Worm (Caenorhabditis elegans) whole organism, L2 larva: ENCODE measurements around the gene K10B2.4.

ENCODE experiments used
- R02D3.7 ChIP-seq: fragments of 150-350 bp; optimal IDR thresholded peaks from 2 replicates; lab custom pipeline; 2014; ENCODE audit warnings: missing biosample characterization, missing genetic modification characterization
- aly-2 ChIP-seq: fragments of 150-350 bp; optimal IDR thresholded peaks from 2 replicates; lab custom pipeline; 2014; ENCODE audit warnings: missing biosample characterization, missing genetic modification characterization
- ceh-82 ChIP-seq: fragments of 150-350 bp; optimal IDR thresholded peaks from 2 replicates; lab custom pipeline; 2014; ENCODE audit warnings: missing biosample characterization, missing genetic modification characterization
- lin-13 ChIP-seq: fragments of 150-350 bp; optimal IDR thresholded peaks from 2 replicates; lab custom pipeline; 2014; ENCODE audit warnings: missing biosample characterization, missing genetic modification reagents, missing genetic modification characterization
- lin-39 ChIP-seq: fragments of 150-350 bp; optimal IDR thresholded peaks from 2 replicates; lab custom pipeline; 2014; ENCODE audit warnings: missing biosample characterization, missing genetic modification reagents, missing genetic modification characterization
- mdl-1 ChIP-seq, 2 experiments: fragments of 150-350 bp in 1 of 2; sonication (generic microtip) in 1 of 2; optimal IDR thresholded peaks; 2 replicates each; lab custom pipeline; 2017; ENCODE audit warnings: missing biosample characterization in 2 of 2, missing genetic modification characterization in 2 of 2
- unc-55 ChIP-seq: fragments of 150-350 bp; sonication (generic microtip); optimal IDR thresholded peaks from 3 replicates; lab custom pipeline; 2014; ENCODE audit warnings: missing biosample characterization, missing genetic modification reagents, missing genetic modification characterization
- unc-62 ChIP-seq: fragments of 150-350 bp; optimal IDR thresholded peaks from 2 replicates; lab custom pipeline; 2014; ENCODE audit warnings: missing biosample characterization, missing genetic modification reagents, missing genetic modification characterization
- zag-1 ChIP-seq: fragments of 150-350 bp; optimal IDR thresholded peaks from 2 replicates; lab custom pipeline; 2014; ENCODE audit warnings: missing biosample characterization, missing genetic modification characterization

DNA sequence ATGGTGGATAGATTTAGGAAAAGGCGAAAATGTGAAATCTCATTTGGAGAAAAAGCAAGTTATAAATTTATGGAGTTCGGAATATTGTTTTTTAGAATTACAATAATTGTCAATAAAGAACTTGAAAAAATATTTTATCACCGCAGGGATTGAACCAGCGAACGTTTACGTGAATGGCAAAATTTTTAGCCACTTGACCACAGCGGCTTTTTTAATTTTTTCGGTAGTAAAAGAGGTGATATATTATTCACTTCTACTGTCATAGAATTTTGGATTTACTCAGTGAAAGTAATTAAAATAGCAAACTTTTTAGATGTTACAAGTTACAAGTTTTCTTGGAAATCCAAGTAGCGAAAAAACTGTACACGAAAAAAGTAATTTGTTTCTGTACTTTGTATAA lies 2.5 kb downstream of the K10B2.4 start:
- TF ChIP-seq zag-1 (tag; lab: Kevin White, UChicago): no peak
- TF ChIP-seq unc-55 (GFP tag; lab: Kevin White, UChicago): no peak
- no peak for TF ChIP-seq R02D3.7 (tag; lab: Kevin White, UChicago)
- TF ChIP-seq mdl-1 (tag; optimal IDR thresholded peaks at IDR 0.05; lab: Kevin White, UChicago): no peak
- TF ChIP-seq lin-13 (GFP tag; lab: Kevin White, UChicago): no peak
- no peak for TF ChIP-seq aly-2
- TF ChIP-seq unc-62 (GFP tag; lab: Kevin White, UChicago): no peak
- TF ChIP-seq ceh-82 (tag; lab: Kevin White, UChicago): no peak
- TF ChIP-seq lin-39 (tag; lab: Kevin White, UChicago): no peak
